Fruit fly (Drosophila melanogaster) whole organism, adult: ENCODE measurements around the gene Elovl7.

Experiments used
- CG7045 ChIP-seq: fragments of 200-800 bp; sonication (Bioruptor generic); optimal IDR thresholded peaks from 2 replicates; lab custom pipeline; 2017; ENCODE audit warnings: missing biosample characterization, mild to moderate bottlenecking, missing genetic modification characterization
- Crg-1 ChIP-seq: fragments of 200-800 bp; sonication (Bioruptor generic); optimal IDR thresholded peaks from 2 replicates; lab custom pipeline; 2016; ENCODE audit warnings: missing biosample characterization, missing genetic modification characterization
- bab1 ChIP-seq: fragments of 200-800 bp; sonication (Bioruptor generic); optimal IDR thresholded peaks from 3 replicates; lab custom pipeline; 2019; ENCODE audit warnings: missing biosample characterization, mild to moderate bottlenecking, missing genetic modification characterization, moderate library complexity
- ovo ChIP-seq: fragments of 200-800 bp; sonication (Bioruptor generic); optimal IDR thresholded peaks from 2 replicates; lab custom pipeline; 2016; ENCODE audit warnings: missing biosample characterization, missing genetic modification characterization
- tj ChIP-seq: fragments of 200-800 bp; sonication (Bioruptor generic); optimal IDR thresholded peaks from 3 replicates; lab custom pipeline; 2017; ENCODE audit warnings: missing biosample characterization, mild to moderate bottlenecking, missing genetic modification characterization, moderate library complexity

DNA sequence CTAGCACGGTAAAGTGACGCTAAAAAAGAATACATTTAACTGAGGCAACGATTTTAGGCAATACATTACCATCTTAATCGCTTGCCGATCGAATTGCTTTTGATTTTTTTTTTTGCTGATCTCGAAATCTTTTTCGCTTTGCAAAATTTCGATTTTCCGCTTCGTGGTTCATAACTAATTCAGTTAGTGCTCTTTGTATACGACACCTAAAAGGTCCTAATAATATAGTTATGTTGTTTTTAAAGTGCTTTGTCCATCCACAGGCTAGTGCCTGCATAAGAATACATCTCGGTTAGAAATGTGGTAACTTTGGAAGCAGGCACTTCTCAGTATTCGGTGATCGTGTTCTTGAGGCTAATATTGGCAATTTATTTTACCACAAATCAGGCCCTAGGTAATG is 15.4 kb downstream of the Elovl7 start, which contains the start of gene Sfp84E:
- TF ChIP-seq bab1: no peak
- no peak for TF ChIP-seq Crg-1 (GFP tag; lab: Kevin White, UChicago)
- TF ChIP-seq CG7045 (GFP tag; lab: Kevin White, UChicago): no peak
- no peak for TF ChIP-seq ovo (GFP tag; lab: Kevin White, UChicago)
- no peak for TF ChIP-seq tj (GFP tag; lab: Kevin White, UChicago)
